Worm (Caenorhabditis elegans) whole organism, young adult: ENCODE results near the gene C41H7.9.

Experiments used
- B0336.3 ChIP-seq: fragments of 200-800 bp; sonication (Bioruptor generic); IDR thresholded peaks from 2 replicates; pipeline ENCODE4 v1.3.6; 2022; ENCODE audit warnings: missing genetic modification characterization, missing compliant biosample characterization
- Y56A3A.18 ChIP-seq: fragments of 200-800 bp; sonication (Bioruptor generic); IDR thresholded peaks from 2 replicates; pipeline ENCODE4 v1.3.6; 2022; ENCODE audit warnings: missing genetic modification reagents, missing genetic modification characterization, missing compliant biosample characterization
- egl-18 ChIP-seq: fragments of 200-800 bp; sonication (Bioruptor generic); IDR thresholded peaks from 2 replicates; pipeline ENCODE4 v1.3.6; 2022; ENCODE audit warnings: missing genetic modification reagents, missing genetic modification characterization, missing compliant biosample characterization
- mxl-1 ChIP-seq: sonication (generic microtip); optimal IDR thresholded peaks from 2 replicates; lab custom pipeline; 2016; ENCODE audit warnings: missing genetic modification characterization, missing compliant biosample characterization
- nhr-120 ChIP-seq: fragments of 200-800 bp; sonication (Bioruptor generic); IDR thresholded peaks from 2 replicates; pipeline ENCODE4 v1.3.6; 2022; ENCODE audit warnings: missing genetic modification characterization, missing compliant biosample characterization
- nhr-90 ChIP-seq: sonication (generic microtip); optimal IDR thresholded peaks from 2 replicates; lab custom pipeline; 2016; ENCODE audit warnings: missing genotype, mild to moderate bottlenecking, missing genetic modification characterization, missing compliant biosample characterization
- rcor-1 ChIP-seq: fragments of 200-800 bp; sonication (Bioruptor generic); IDR thresholded peaks from 2 replicates; pipeline ENCODE4 v1.3.6; 2022; ENCODE audit warnings: missing genetic modification reagents, missing genetic modification characterization, missing compliant biosample characterization
- sdz-38 ChIP-seq: sonication (generic microtip); optimal IDR thresholded peaks from 2 replicates; lab custom pipeline; 2016; ENCODE audit warnings: missing genotype, missing genetic modification characterization, missing compliant biosample characterization

DNA sequence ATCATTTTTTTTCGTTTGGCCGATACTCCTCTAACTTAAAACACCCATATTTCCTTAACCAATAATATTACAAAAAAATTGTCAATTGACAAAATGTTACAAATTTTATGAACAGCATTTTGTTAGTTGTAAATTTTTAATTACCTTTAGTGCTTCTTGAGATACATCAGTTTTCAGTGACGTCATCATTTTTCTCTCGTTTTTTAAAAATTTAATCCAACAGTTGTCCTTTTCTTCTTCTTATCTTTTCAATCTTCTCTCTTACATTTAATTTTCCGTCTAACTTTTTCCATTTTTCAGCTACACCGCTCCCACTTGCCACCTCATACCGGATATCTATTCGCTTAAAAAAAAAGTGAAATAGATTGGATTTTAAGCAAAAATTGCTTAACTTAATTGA lies 15.3 kb downstream of the C41H7.9 start, which contains the start of gene lido-8:
- TF ChIP-seq Y56A3A.18 (GFP tag; lab: Robert Waterston, UW) (no peak), nhr-120 (GFP tag; lab: Robert Waterston, UW) (no peak), B0336.3 (no peak), nhr-90 (tag; lab: Kevin White, UChicago) (no peak), mxl-1 (tag; lab: Kevin White, UChicago) (no peak), sdz-38 (tag; lab: Kevin White, UChicago) (no peak), rcor-1 (GFP tag; lab: Robert Waterston, UW) (no peak), egl-18 (GFP tag; lab: Robert Waterston, UW) (no peak)
